Fruit fly (Drosophila melanogaster): ENCODE data around the gene CG34347.

- TF ChIP-seq CG8478 (optimal IDR thresholded peaks at IDR 0.05) = no peak
- no peak for TF ChIP-seq Dll (optimal IDR thresholded peaks at IDR 0.05)
- no peak for TF ChIP-seq usp (GFP tag; optimal IDR thresholded peaks at IDR 0.05)
Observed at dm6 chr3R:31265430-31265829, 45.5 kb upstream of the CG34347 start, which contains the start of gene ppk24.

Data from whole organism.